Worm (Caenorhabditis elegans) whole organism, L4/young adult: ENCODE results near the gene R08E5.4.

ENCODE experiments used
- W03F9.2 ChIP-seq: fragments of 150-350 bp; optimal IDR thresholded peaks from 2 replicates; lab custom pipeline; 2014; ENCODE audit warnings: missing biosample characterization, missing genetic modification characterization
- dao-5 ChIP-seq: sonication (generic microtip); optimal IDR thresholded peaks from 2 replicates; lab custom pipeline; 2016; ENCODE audit warnings: missing genotype, missing genetic modification characterization, moderate library complexity, missing compliant biosample characterization
- him-1 ChIP-seq: sonication (generic microtip); optimal IDR thresholded peaks from 2 replicates; lab custom pipeline; 2016; ENCODE audit warnings: missing genotype, missing genetic modification reagents, missing genetic modification characterization, missing compliant biosample characterization

R08E5.4 gene

DNA sequence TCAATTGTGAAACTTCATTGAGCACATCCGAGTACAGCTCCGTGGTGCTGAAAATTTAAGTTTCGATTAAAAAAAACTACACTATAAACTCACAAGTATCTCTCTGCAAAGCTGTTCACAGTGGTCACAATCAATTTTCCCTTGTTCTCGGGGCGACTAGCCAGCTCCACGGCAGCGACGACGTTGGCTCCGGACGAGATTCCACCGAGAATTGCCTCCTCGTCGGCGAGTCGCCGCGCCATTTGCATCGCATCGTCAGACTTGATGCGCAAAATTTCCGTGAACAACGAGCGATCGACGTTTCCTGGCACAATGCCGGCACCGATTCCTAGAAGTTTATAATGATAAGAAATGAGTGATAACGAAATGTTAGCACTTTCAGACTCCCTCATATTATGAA lies 6.3 kb downstream of the R08E5.4 start:
- no peak for TF ChIP-seq W03F9.2 (tag; lab: Kevin White, UChicago)
- TF ChIP-seq him-1: no peak
- TF ChIP-seq dao-5 (tag; lab: Kevin White, UChicago): no peak

DNA sequence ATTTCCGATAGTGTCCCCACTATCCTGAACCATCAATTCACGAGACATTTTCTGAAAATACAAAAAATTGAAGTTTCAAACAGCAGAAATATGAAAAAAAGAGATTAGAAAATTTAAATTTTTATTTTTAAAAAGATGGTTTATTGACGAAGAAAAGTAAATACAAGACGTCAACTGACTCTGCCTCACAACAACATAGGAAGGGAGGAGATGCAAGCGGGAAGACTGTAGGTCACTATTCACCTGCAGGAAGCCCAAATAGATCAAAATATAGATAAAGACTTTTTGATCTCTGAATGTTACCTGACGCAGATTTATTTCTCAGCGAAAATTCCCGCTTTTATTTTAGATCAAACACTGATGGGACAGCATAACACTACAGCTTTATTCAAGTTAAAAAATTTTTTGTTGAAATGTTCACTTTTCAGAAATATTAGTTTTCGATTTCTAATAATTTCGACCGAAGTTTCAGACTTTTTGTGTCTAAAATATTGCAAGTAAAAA lies 7.8 kb downstream of the R08E5.4 start, which contains the start of gene cysl-3:
TSS of gene cysl-3 (minus strand) at position 51 of the 504 bp plus-strand sequence.
- no peak for TF ChIP-seq W03F9.2 (tag; lab: Kevin White, UChicago)
- no peak for TF ChIP-seq dao-5 (tag; lab: Kevin White, UChicago)
- no peak for TF ChIP-seq him-1

DNA sequence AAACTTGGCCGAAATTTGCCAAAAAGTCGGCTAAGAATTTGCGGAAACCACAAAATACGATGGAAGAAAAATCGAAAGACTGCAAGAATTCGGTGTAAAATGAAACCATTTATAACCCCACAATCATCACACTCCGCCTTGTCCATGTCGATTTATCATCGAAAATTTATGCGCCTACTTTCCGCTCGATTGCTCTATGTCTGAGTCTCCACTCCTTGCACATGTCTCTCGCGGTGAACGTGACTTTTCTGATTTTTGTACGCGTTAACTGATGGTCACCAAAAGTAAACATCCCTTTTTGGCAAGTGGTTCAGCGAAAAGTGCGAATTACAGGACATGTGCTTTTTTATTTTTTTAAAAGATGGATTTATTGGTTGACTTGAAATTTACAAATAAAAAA lies 8.6 kb downstream of the R08E5.4 start:
- TF ChIP-seq W03F9.2 (tag; lab: Kevin White, UChicago) (no peak), him-1 (no peak), dao-5 (tag; lab: Kevin White, UChicago) (no peak)

DNA sequence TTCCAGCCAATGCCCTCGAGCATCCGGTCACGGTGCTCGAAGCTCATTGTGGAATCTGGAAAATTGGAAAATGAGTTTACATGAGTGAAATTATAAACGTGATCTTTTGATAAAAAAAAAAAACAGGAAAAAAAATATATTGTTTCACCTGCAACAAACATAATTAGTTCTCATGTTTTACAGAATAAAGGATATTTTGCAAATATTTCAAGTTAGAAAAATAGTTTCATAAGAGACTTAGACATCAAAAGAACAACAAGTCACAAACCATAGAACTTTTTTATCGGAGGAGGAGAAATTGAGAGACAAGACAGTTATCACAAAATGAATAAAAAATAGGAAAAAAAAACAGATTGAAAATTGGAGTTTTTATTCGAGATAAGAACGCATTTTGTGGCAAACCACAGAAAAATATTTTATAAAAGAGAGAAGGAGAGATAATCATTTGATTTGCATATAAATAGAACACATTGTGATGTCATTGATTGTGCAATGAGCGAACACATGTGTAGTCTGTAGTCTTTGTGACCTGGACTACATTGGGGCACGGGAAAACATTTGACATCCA lies 15.9 kb downstream of the R08E5.4 start, which contains the start of gene R08F11.1:
TSS of gene R08F11.1 (minus strand) at position 51 of the 568 bp plus-strand sequence.
- TF ChIP-seq W03F9.2 (tag; lab: Kevin White, UChicago) (no peak), him-1 (no peak), dao-5 (tag; lab: Kevin White, UChicago) (no peak)

DNA sequence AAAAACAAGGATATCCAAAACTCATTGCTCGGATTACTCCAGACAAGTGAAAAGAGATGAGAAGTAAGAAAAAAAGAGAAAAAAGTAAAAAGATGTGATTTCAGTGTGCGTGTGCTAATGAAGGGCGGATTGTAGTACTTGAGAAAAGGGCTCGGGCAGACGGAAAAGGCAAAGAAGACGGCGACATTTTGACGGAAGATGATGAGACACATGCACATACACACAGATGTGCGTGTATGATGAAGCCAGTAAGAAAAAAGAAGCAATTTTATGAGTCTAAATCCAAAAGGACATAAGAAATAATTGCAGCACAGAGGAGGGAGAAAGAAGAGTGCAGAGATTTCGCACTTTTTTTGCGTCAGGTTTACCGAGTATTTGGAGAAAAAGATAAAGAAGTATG lies 20.2 kb downstream of the R08E5.4 start:
- TF ChIP-seq dao-5 (tag; lab: Kevin White, UChicago): no peak
- TF ChIP-seq W03F9.2 (tag; lab: Kevin White, UChicago): no peak
- no peak for TF ChIP-seq him-1

DNA sequence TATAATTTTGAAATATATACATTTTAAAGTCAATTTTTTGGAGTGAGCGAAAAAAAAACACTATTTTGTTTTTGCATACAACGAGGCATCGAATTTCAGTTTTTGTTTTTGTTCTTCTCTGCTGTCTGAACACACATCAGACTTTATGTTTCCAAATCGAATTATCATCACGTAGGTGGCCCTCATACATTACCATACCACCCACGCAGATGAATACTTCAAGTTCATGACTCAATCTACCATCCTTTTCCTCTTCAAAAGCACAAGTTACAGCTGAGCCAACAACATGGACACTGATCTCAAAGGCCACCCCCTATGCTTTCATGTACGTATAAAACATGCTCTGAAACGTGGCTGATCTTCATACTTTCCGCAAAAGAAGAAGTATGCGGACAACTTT lies 21.4 kb downstream of the R08E5.4 start, which contains the start of gene R08F11.7:
TSS of gene R08F11.7 (plus strand) at position 301 of the 400 bp plus-strand sequence.
- no peak for TF ChIP-seq him-1
- no peak for TF ChIP-seq W03F9.2 (tag; lab: Kevin White, UChicago)
- no peak for TF ChIP-seq dao-5 (tag; lab: Kevin White, UChicago)

DNA sequence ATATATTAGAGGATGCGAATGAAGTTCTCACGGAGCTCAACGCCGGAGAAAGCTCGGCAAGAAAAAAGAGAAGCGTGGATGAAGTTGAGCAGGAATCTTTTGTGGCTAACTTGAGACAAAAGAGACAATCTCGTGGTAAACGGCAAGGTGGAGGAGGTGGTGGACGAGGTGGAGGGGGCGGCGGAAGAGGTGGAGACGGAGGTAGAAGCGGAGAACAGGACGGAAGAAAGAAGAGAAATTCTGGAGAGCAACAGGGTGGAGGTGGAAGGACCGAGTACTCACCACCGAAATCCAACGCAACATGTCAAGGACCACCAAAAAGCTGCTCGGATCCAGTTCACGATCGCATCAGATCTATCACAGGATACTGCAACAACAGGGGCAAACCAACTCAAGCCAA lies 22.1 kb downstream of the R08E5.4 start:
- TF ChIP-seq him-1 (no peak), dao-5 (tag; lab: Kevin White, UChicago) (no peak), W03F9.2 (tag; lab: Kevin White, UChicago) (no peak)

DNA sequence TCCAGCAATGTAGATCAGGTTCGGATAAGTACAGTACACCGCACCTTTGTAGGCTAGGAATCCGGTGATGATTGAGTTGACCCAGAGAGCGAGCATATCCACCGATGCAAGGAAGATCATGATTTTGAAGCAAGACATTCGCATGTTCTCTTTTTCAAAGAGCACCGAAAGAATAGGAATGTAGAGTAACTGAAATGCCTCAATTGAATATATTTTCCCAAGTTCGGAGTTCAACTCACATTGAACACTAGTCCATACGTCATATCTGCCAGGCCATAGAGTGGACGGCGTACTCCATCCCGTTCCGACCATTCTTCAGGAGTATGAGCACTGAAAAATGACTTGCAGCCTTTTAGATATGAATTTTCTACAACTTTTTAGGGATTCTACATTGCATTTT lies 31.4 kb downstream of the R08E5.4 start:
- TF ChIP-seq W03F9.2 (tag; lab: Kevin White, UChicago) (no peak), him-1 (no peak), dao-5 (tag; lab: Kevin White, UChicago) (no peak)

DNA sequence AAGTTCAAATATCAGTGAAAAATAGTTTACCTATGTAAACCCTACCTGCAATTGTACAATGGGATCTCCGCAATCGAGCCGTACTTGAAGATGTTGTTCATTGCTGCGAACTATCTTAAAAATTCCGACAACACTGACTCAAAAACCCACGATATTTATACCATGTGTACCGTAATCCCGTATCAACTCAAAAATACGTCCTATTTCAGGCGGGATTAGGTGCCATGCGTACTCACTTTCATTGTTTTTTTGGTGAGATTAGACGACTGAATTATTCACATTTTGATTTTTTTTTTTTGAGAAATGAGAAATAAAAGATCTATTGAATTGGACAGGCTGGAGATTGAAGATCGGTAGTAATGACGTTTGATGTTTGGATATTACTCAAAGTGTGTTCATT lies 32.0 kb downstream of the R08E5.4 start, which contains the start of gene srt-30:
TSS of gene srt-30 (minus strand) at position 101 of the 400 bp plus-strand sequence.
- TF ChIP-seq him-1 (no peak), dao-5 (tag; lab: Kevin White, UChicago) (no peak), W03F9.2 (tag; lab: Kevin White, UChicago) (no peak)

DNA sequence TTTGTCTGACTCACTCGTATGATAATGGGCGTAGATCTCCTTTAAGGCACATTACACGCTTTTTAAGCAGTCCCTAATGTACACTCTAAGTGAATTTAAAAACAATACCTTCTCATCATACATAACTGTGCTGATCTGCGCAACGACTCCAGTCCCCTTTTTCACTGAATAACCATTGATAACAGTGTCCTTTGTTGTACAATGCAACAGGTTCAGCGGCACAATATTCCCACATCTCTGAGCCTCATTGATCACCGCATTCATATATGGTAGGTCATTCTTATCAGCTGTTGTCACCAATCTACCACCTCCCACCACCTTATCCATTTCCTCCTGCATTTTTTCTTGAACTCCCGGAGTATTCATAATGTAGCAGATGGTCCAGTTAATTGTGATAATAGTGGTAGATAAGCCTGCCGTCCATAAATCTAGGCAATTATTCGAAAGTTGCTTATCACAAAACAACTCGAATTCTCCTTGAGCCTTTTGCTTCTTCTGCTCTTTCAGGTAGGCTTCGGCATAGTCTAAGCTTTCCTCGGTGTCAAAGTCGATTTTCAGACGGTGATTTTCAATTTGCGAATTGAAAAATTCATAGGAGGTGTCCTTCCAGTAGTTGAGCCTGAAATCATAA lies 33.5 kb downstream of the R08E5.4 start:
- TF ChIP-seq W03F9.2 (tag; lab: Kevin White, UChicago): no peak
- TF ChIP-seq him-1: no peak
- no peak for TF ChIP-seq dao-5 (tag; lab: Kevin White, UChicago)

DNA sequence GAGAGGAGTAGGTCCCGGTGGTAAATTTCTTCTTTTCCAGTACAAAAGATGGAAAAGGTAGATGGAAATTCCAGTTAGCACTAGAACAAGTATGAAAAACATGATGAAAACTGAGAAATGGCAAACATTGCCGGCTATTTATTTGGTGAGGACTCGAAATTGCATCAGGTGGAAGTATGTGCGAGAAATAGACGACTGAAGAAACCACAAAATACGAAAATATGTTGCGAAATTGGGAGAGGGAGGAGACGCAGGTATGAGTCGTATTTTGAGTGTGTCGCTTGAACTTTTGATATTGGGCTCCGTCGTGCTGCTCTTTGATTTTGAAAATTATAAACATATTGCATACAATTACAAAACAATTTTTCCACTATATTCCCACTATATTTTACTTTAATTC lies 35.0 kb downstream of the R08E5.4 start, which contains the start of gene cyp-33C8:
TSS of gene cyp-33C8 (minus strand) at position 200 of the 400 bp plus-strand sequence.
- TF ChIP-seq dao-5 (tag; lab: Kevin White, UChicago) (no peak), W03F9.2 (tag; lab: Kevin White, UChicago) (no peak), him-1 (no peak)

DNA sequence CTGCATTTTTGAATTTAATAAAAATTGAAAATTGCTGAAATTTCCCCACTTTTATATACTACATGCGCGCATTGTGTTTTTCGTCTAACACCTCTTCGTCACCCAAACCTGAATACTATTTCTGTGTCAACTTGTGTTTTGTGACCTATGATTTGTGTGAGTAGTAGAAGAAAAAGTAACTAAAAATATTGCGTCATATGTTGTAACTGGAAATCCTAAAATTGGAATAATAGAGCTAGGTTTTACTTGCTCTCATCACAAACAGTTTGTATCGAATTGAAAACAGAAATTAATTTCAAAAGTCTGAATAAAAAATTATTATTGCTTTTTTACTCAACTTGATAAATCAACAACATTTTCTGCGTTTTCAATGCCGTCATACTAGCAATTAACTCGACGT lies 37.1 kb downstream of the R08E5.4 start, which contains the start of gene R08F11.4:
TSS of gene R08F11.4 (minus strand) at position 29 of the 400 bp plus-strand sequence.
- TF ChIP-seq dao-5 (tag; lab: Kevin White, UChicago): no peak
- no peak for TF ChIP-seq W03F9.2 (tag; lab: Kevin White, UChicago)
- TF ChIP-seq him-1: no peak

DNA sequence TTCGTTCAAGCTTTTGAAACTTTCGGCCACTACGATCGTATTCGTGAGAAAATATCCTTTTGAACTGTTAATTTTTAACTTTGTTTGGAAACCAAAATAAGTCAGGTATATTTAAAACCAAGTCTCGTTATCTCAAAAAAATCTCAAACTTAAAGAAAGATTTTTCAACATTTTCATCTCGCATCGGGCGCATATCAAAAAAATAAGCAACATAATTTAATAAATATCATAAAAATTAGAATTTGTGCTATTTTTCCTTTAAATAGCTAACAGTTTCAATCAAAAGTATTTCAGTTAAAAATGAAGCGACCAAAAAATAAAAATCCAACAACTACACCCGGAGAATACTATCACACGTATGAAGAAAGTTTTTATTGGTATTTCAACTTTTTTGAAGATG lies 37.6 kb downstream of the R08E5.4 start, which contains the start of gene srw-7:
TSS of gene srw-7 (plus strand) at position 301 of the 400 bp plus-strand sequence.
- no peak for TF ChIP-seq dao-5 (tag; lab: Kevin White, UChicago)
- TF ChIP-seq him-1: no peak
- no peak for TF ChIP-seq W03F9.2 (tag; lab: Kevin White, UChicago)

DNA sequence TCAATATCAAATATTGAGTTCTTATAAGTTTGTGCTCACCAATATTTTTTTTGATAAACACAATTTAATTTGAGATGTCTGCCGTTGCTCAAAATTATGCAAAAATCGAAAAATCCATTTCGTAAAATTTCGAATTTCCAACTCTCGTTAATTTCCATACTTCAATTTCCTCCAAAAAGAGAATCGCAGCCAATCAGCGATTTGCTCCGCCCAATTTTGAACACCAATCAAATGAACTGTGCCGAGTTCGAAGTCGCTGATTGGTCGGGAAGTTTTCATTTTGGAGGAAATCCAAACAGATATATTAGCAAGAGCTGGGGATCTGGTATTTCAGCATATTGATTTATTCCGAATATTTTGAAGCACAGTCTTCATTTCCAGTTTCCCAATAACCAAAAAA lies 39.5 kb downstream of the R08E5.4 start:
- TF ChIP-seq dao-5 (tag; lab: Kevin White, UChicago) (no peak), W03F9.2 (tag; lab: Kevin White, UChicago) (no peak), him-1 (no peak)
